Fruit fly (Drosophila melanogaster) whole organism, embryonic: Measurements from ENCODE around the gene msb1l.

ENCODE experiments used
- B-H1 ChIP-seq: fragments of 200-800 bp; sonication (Bioruptor generic); IDR thresholded peaks from 3 replicates; pipeline ENCODE4 v1.3.6; 2022; ENCODE audit warnings: missing biosample characterization, missing genetic modification characterization
- BEAF-32 ChIP-seq: fragments of 200-800 bp; sonication (Bioruptor generic); optimal IDR thresholded peaks from 3 replicates; lab custom pipeline; 2017; ENCODE audit warnings: missing biosample characterization, missing genetic modification characterization, mild to moderate bottlenecking, moderate library complexity, missing genetic modification reagents
- Bteb2 ChIP-seq: fragments of 200-800 bp; sonication (Bioruptor generic); optimal IDR thresholded peaks from 2 replicates; lab custom pipeline; 2016; ENCODE audit warnings: missing biosample characterization, missing genetic modification characterization
- CG11085 ChIP-seq: fragments of 200-800 bp; sonication (Bioruptor generic); IDR thresholded peaks from 2 replicates; pipeline ENCODE4 v1.3.6; 2022; ENCODE audit warnings: missing biosample characterization, missing genetic modification characterization
- CG11560 ChIP-seq: fragments of 200-800 bp; sonication (Bioruptor generic); IDR thresholded peaks from 3 replicates; pipeline ENCODE4 v1.3.6; 2022; ENCODE audit warnings: missing biosample characterization, missing genetic modification characterization
- CG12104 ChIP-seq: fragments of 200-800 bp; sonication (Bioruptor generic); optimal IDR thresholded peaks from 3 replicates; lab custom pipeline; 2016; ENCODE audit warnings: missing biosample characterization, missing genetic modification characterization
- CG1233 ChIP-seq: fragments of 200-800 bp; sonication (Bioruptor generic); optimal IDR thresholded peaks from 4 replicates; lab custom pipeline; 2018; ENCODE audit warnings: missing biosample characterization, mild to moderate bottlenecking, missing genetic modification characterization
- CG14014 ChIP-seq: fragments of 200-800 bp; sonication (Bioruptor generic); IDR thresholded peaks from 2 replicates; pipeline ENCODE4 v1.3.6; 2022; ENCODE audit warnings: missing biosample characterization, missing genetic modification characterization
- CG15601 ChIP-seq: fragments of 200-800 bp; sonication (Bioruptor generic); optimal IDR thresholded peaks from 3 replicates; lab custom pipeline; 2019; ENCODE audit warnings: missing biosample characterization, mild to moderate bottlenecking, missing genetic modification characterization, moderate library complexity
- CG32772 ChIP-seq: fragments of 200-800 bp; sonication (Bioruptor generic); IDR thresholded peaks from 2 replicates; pipeline ENCODE4 v1.3.6; 2022; ENCODE audit warnings: missing biosample characterization, missing genetic modification characterization
- CG33557 ChIP-seq: fragments of 200-800 bp; sonication (Bioruptor generic); optimal IDR thresholded peaks from 2 replicates; lab custom pipeline; 2019; ENCODE audit warnings: missing biosample characterization, mild to moderate bottlenecking, missing genetic modification characterization, moderate library complexity
- CG42726 ChIP-seq: fragments of 200-800 bp; sonication (Bioruptor generic); IDR thresholded peaks from 2 replicates; pipeline ENCODE4 v1.3.6; 2022; ENCODE audit warnings: missing biosample characterization, missing genetic modification characterization; ENCODE audit not compliant: partially characterized antibody
- CG6813 ChIP-seq: fragments of 200-800 bp; sonication (Bioruptor generic); optimal IDR thresholded peaks from 2 replicates; lab custom pipeline; 2017; ENCODE audit warnings: missing biosample characterization, missing genetic modification characterization, mild to moderate bottlenecking, moderate library complexity, missing genetic modification reagents
- CG9609 ChIP-seq: fragments of 200-800 bp; sonication (Bioruptor generic); optimal IDR thresholded peaks from 3 replicates; lab custom pipeline; 2016; ENCODE audit warnings: missing biosample characterization, missing genetic modification characterization
- CG9797 ChIP-seq: fragments of 200-800 bp; sonication (Bioruptor generic); optimal IDR thresholded peaks from 3 replicates; lab custom pipeline; 2018; ENCODE audit warnings: missing biosample characterization, mild to moderate bottlenecking, missing genetic modification characterization
- Dbx ChIP-seq: fragments of 200-800 bp; sonication (Bioruptor generic); IDR thresholded peaks from 3 replicates; pipeline ENCODE4 v1.3.6; 2022; ENCODE audit warnings: missing biosample characterization, missing genetic modification characterization
- Dip2 ChIP-seq: fragments of 200-800 bp; sonication (Bioruptor generic); IDR thresholded peaks from 2 replicates; pipeline ENCODE4 v1.3.6; 2022; ENCODE audit warnings: missing biosample characterization, missing genetic modification characterization
- MBD-R2 ChIP-seq: fragments of 200-800 bp; sonication (Bioruptor generic); IDR thresholded peaks from 2 replicates; pipeline ENCODE4 v1.3.6; 2022; ENCODE audit warnings: missing biosample characterization, missing genetic modification characterization
- MTF-1 ChIP-seq: fragments of 200-800 bp; sonication (Bioruptor generic); optimal IDR thresholded peaks from 2 replicates; lab custom pipeline; 2018; ENCODE audit warnings: missing biosample characterization, mild to moderate bottlenecking, missing genetic modification characterization, borderline replicate concordance
- Med ChIP-seq: fragments of 200-800 bp; sonication (Bioruptor generic); peaks from one replicate; lab custom pipeline; 2016; ENCODE audit warnings: missing biosample characterization, missing genetic modification characterization, mild to moderate bottlenecking, inconsistent platforms, moderate library complexity
- NFAT ChIP-seq: fragments of 200-800 bp; sonication (Bioruptor generic); IDR thresholded peaks from 2 replicates; pipeline ENCODE4 v1.3.6; 2022; ENCODE audit warnings: missing biosample characterization, missing genetic modification characterization
- Oli ChIP-seq: fragments of 200-800 bp; sonication (Bioruptor generic); optimal IDR thresholded peaks from 2 replicates; lab custom pipeline; 2018; ENCODE audit warnings: missing biosample characterization, mild to moderate bottlenecking, missing genetic modification characterization, moderate library complexity
- Taf1 ChIP-seq: fragments of 200-800 bp; sonication (Bioruptor generic); IDR thresholded peaks from 2 replicates; pipeline ENCODE4 v1.3.6; 2022; ENCODE audit warnings: missing biosample characterization, missing genetic modification characterization
- Xrp1 ChIP-seq: fragments of 200-800 bp; sonication (Bioruptor generic); IDR thresholded peaks from 2 replicates; pipeline ENCODE4 v1.3.6; 2022; ENCODE audit warnings: missing biosample characterization, missing genetic modification characterization
- al ChIP-seq: fragments of 200-800 bp; sonication (Bioruptor generic); IDR thresholded peaks from 2 replicates; pipeline ENCODE4 v1.3.6; 2022; ENCODE audit warnings: missing biosample characterization, missing genetic modification characterization
- ato ChIP-seq: fragments of 200-800 bp; sonication (Bioruptor generic); IDR thresholded peaks from 2 replicates; pipeline ENCODE4 v1.3.6; 2022; ENCODE audit warnings: missing biosample characterization, missing genetic modification characterization; ENCODE audit not compliant: partially characterized antibody
- crc ChIP-seq: fragments of 200-800 bp; sonication (Bioruptor generic); optimal IDR thresholded peaks from 2 replicates; lab custom pipeline; 2016; ENCODE audit warnings: missing biosample characterization, missing genetic modification characterization
- croc ChIP-seq: fragments of 200-800 bp; sonication (Bioruptor generic); conservative IDR thresholded peaks from 3 replicates; pipeline ENCODE4 v1.3.6; 2022; ENCODE audit warnings: missing biosample characterization, missing genetic modification characterization
- da ChIP-seq: fragments of 200-800 bp; sonication (Bioruptor generic); optimal IDR thresholded peaks from 2 replicates; lab custom pipeline; 2016; ENCODE audit warnings: missing biosample characterization, missing genetic modification characterization
- dati ChIP-seq: fragments of 200-800 bp; sonication (Bioruptor generic); IDR thresholded peaks from 2 replicates; pipeline ENCODE4 v1.3.6; 2022; ENCODE audit warnings: missing biosample characterization, missing genetic modification characterization
- dysf ChIP-seq: fragments of 200-800 bp; sonication (Bioruptor generic); IDR thresholded peaks from 3 replicates; pipeline ENCODE4 v1.3.6; 2022; ENCODE audit warnings: missing biosample characterization, missing genetic modification characterization
- fd102C ChIP-seq: fragments of 200-800 bp; sonication (Bioruptor generic); optimal IDR thresholded peaks from 2 replicates; lab custom pipeline; 2018; ENCODE audit warnings: missing biosample characterization, mild to moderate bottlenecking, missing genetic modification characterization, moderate library complexity
- fd96Cb ChIP-seq: fragments of 200-800 bp; sonication (Bioruptor generic); optimal IDR thresholded peaks from 2 replicates; lab custom pipeline; 2018; ENCODE audit warnings: missing biosample characterization, mild to moderate bottlenecking, missing genetic modification characterization, moderate library complexity
- gce ChIP-seq: fragments of 200-800 bp; sonication (Bioruptor generic); IDR thresholded peaks from 3 replicates; pipeline ENCODE4 v1.3.6; 2022; ENCODE audit warnings: missing biosample characterization, missing genetic modification characterization
- grn ChIP-seq: fragments of 200-800 bp; sonication (Bioruptor generic); optimal IDR thresholded peaks from 3 replicates; lab custom pipeline; 2017; ENCODE audit warnings: missing biosample characterization, missing genetic modification characterization
- ham ChIP-seq: fragments of 200-800 bp; sonication (Bioruptor generic); IDR thresholded peaks from 2 replicates; pipeline ENCODE4 v1.3.6; 2022; ENCODE audit warnings: missing biosample characterization, missing genetic modification characterization
- hb ChIP-seq: fragments of 200-800 bp; sonication (Bioruptor generic); IDR thresholded peaks from 3 replicates; pipeline ENCODE4 v1.3.6; 2022; ENCODE audit warnings: missing biosample characterization, missing genetic modification characterization; ENCODE audit not compliant: partially characterized antibody
- ind ChIP-seq: fragments of 200-800 bp; sonication (Bioruptor generic); optimal IDR thresholded peaks from 3 replicates; lab custom pipeline; 2016; ENCODE audit warnings: missing biosample characterization, missing genetic modification characterization
- pb ChIP-seq: fragments of 200-800 bp; sonication (Bioruptor generic); optimal IDR thresholded peaks from 3 replicates; lab custom pipeline; 2016; ENCODE audit warnings: missing biosample characterization, missing genetic modification characterization
- pho ChIP-seq: fragments of 200-800 bp; sonication (Bioruptor generic); optimal IDR thresholded peaks from 2 replicates; lab custom pipeline; 2016; ENCODE audit warnings: missing biosample characterization, missing genetic modification characterization
- schlank ChIP-seq: fragments of 200-800 bp; sonication (Bioruptor generic); optimal IDR thresholded peaks from 2 replicates; lab custom pipeline; 2018; ENCODE audit warnings: missing biosample characterization, mild to moderate bottlenecking, missing genetic modification characterization
- sd ChIP-seq: fragments of 200-800 bp; sonication (Bioruptor generic); optimal IDR thresholded peaks from 3 replicates; lab custom pipeline; 2018; ENCODE audit warnings: missing biosample characterization, mild to moderate bottlenecking, missing genetic modification characterization, moderate library complexity
- sob ChIP-seq: fragments of 200-800 bp; sonication (Bioruptor generic); IDR thresholded peaks from 2 replicates; pipeline ENCODE4 v1.3.6; 2022; ENCODE audit warnings: missing biosample characterization, missing genetic modification characterization
- tio ChIP-seq: fragments of 200-800 bp; sonication (Bioruptor generic); optimal IDR thresholded peaks from 2 replicates; lab custom pipeline; 2017; ENCODE audit warnings: missing biosample characterization, missing genetic modification characterization, inconsistent platforms
- vnd ChIP-seq: fragments of 200-800 bp; sonication (Bioruptor generic); IDR thresholded peaks from 3 replicates; pipeline ENCODE4 v1.3.6; 2022; ENCODE audit warnings: missing biosample characterization, missing genetic modification characterization; ENCODE audit not compliant: partially characterized antibody
- wek ChIP-seq: fragments of 200-800 bp; sonication (Bioruptor generic); optimal IDR thresholded peaks from 3 replicates; lab custom pipeline; 2018; ENCODE audit warnings: missing biosample characterization, mild to moderate bottlenecking, missing genetic modification characterization, moderate library complexity
- z ChIP-seq: fragments of 200-800 bp; sonication (Bioruptor generic); IDR thresholded peaks from 3 replicates; pipeline ENCODE4 v1.3.6; 2022; ENCODE audit warnings: missing biosample characterization, missing genetic modification characterization
- zf30C ChIP-seq: fragments of 200-800 bp; sonication (Bioruptor generic); optimal IDR thresholded peaks from 3 replicates; lab custom pipeline; 2018; ENCODE audit warnings: missing biosample characterization, mild to moderate bottlenecking, missing genetic modification characterization
- zfh2 ChIP-seq: fragments of 200-800 bp; sonication (Bioruptor generic); optimal IDR thresholded peaks from 2 replicates; lab custom pipeline; 2016; ENCODE audit warnings: missing biosample characterization, missing genetic modification characterization

The msb1l gene

dm6 chr2L:19586436-19587333 lies 9.2 kb downstream of the msb1l start, which contains the start of gene Lar (continued):
- TF ChIP-seq gce (GFP tag; lab: Robert Waterston, UW) (no peak), schlank (no peak), grn (GFP tag; lab: Kevin White, UChicago) (no peak), z (GFP tag; lab: Robert Waterston, UW) (no peak), ato (GFP tag; lab: Robert Waterston, UW) (no peak), Dip2 (GFP tag; lab: Robert Waterston, UW) (no peak), pb (GFP tag; lab: Kevin White, UChicago) (peak; percentile 23), CG15601 (tag; lab: Kevin White, UChicago) (peak; percentile 42), Bteb2 (GFP tag; lab: Kevin White, UChicago) (peak; percentile 75), dati (no peak), CG11560 (tag; lab: Robert Waterston, UW) (0 out of 3 replicates have a peak, but pooled peaks have one; percentile 18), BEAF-32 (GFP tag; lab: Kevin White, UChicago) (peak; percentile 47), B-H1 (GFP tag; lab: Robert Waterston, UW) (peak; percentile 19; the same call in 1 of the 3 replicates), CG9797 (GFP tag; lab: Kevin White, UChicago) (peak; percentile 44), CG32772 (GFP tag; lab: Robert Waterston, UW) (peak; percentile 44; the same call in 1 of the 2 replicates), CG6813 (GFP tag; lab: Kevin White, UChicago) (peak; percentile 44), Med (GFP tag; lab: Kevin White, UChicago) (peak; percentile 93), al (peak; percentile 43; the same call in 1 of the 2 replicates), Xrp1 (GFP tag; lab: Robert Waterston, UW) (peak; percentile 62; the same call in 1 of the 2 replicates), MBD-R2 (GFP tag; lab: Robert Waterston, UW) (peak; percentile 91), sob (GFP tag; lab: Robert Waterston, UW) (peak; percentile 27; the same call in 1 of the 2 replicates), CG1233 (peak; percentile 28), hb (GFP tag; lab: Robert Waterston, UW) (no peak), zf30C (GFP tag; lab: Kevin White, UChicago) (no peak), ind (GFP tag; lab: Kevin White, UChicago) (peak; percentile 59), Oli (tag; lab: Kevin White, UChicago) (peak; percentile 34), sd (peak; percentile 32), CG9609 (peak; percentile 60), CG33557 (GFP tag; lab: Kevin White, UChicago) (no peak), wek (no peak), zfh2 (peak; percentile 68), vnd (GFP tag; lab: Robert Waterston, UW) (no peak), crc (GFP tag; lab: Kevin White, UChicago) (peak; percentile 56), CG42726 (no peak), croc (GFP tag; lab: Robert Waterston, UW) (peak; percentile 34; the same call in 1 of the 3 replicates), da (GFP tag; lab: Kevin White, UChicago) (peak; percentile 47), dysf (GFP tag; lab: Robert Waterston, UW) (0 out of 3 replicates have a peak, but pooled peaks have one; percentile 38), fd102C (GFP tag; lab: Kevin White, UChicago) (no peak), MTF-1 (no peak), tio (GFP tag; lab: Kevin White, UChicago) (no peak), CG14014 (GFP tag; lab: Robert Waterston, UW) (peak; percentile 43; the same call in 1 of the 2 replicates), CG11085 (no peak), Taf1 (GFP tag; lab: Robert Waterston, UW) (no peak), Dbx (GFP tag; lab: Robert Waterston, UW) (peak; percentile 76), NFAT (GFP tag; lab: Robert Waterston, UW) (peak; percentile 78), CG12104 (GFP tag; lab: Kevin White, UChicago) (no peak), fd96Cb (tag; lab: Kevin White, UChicago) (peak; percentile 15), ham (GFP tag; lab: Robert Waterston, UW) (no peak), pho (GFP tag; lab: Kevin White, UChicago) (peak; percentile 70)
